Worm (Caenorhabditis elegans) whole organism, L4/young adult: Measurements from ENCODE around the gene B0034.4.

Experiments
- W03F9.2 ChIP-seq: fragments of 150-350 bp; optimal IDR thresholded peaks from 2 replicates; lab custom pipeline; 2014; ENCODE audit warnings: missing biosample characterization, missing genetic modification characterization
- dao-5 ChIP-seq: sonication (generic microtip); optimal IDR thresholded peaks from 2 replicates; lab custom pipeline; 2016; ENCODE audit warnings: missing genotype, missing genetic modification characterization, moderate library complexity, missing compliant biosample characterization
- him-1 ChIP-seq: sonication (generic microtip); optimal IDR thresholded peaks from 2 replicates; lab custom pipeline; 2016; ENCODE audit warnings: missing genotype, missing genetic modification reagents, missing genetic modification characterization, missing compliant biosample characterization

B0034.4 gene

DNA sequence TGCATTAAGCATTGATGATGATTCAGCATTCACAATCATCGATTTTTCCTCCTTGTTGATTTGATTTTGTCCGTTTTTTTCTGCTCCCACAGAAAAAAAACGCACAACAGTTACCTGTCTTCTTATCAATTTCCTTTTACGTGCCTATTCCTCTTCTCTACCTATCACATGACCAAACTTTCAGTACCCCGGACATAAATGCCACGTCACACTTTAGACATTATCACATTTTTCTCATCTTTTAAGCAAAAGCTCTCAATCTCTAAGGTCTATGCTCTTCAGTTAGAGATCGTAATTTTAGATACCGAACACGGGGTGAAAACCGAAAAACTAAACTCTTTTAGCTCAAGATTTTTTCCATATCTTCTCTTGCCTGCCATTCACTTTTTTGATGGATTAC, 33.3 kb downstream of the B0034.4 start:
- TF ChIP-seq him-1 (tag; lab: Kevin White, UChicago) (no peak), dao-5 (tag; lab: Kevin White, UChicago) (no peak), W03F9.2 (tag; lab: Kevin White, UChicago) (no peak)

DNA sequence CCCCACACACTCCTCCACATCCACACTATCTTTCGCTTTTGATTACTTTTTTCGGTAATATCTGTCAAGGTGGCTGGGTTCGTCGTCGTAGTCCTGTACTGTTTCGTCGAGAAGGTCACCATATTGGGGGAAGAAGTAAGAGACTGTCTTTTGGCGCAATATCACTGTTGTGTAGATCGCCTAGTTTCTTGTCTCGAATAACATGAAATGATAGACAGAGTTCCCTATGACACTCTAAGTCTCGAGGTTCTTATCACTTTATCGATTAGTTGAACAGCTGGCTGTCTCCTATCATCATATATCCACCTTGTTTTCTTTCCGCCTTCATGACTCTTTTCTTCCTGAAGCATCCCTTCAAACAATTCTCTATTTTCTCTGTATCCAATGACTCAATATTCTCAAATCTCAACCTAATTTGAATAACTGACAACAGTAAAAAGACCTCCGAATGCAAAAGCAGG, 35.3 kb downstream of the B0034.4 start:
- TF ChIP-seq W03F9.2 (tag; lab: Kevin White, UChicago) (no peak), dao-5 (tag; lab: Kevin White, UChicago) (no peak), him-1 (tag; lab: Kevin White, UChicago) (no peak)

DNA sequence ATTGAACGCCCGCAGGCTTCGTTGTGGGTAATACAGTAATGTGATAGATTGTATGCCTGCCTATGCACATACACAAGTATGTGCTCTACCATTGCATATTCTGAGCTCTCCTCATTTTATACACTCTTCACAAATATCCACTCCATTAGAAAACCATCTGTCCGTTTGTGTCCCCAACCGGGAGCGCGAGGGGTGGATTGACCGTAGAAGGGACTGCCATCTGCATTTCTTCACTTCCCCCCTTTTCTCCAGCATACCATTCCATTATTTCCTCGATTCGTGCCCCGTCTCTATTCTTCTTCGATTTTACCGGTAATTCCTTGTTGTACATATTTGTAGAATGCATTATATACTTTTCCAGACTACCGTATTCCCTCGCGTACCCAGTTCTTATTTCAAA, 36.2 kb downstream of the B0034.4 start:
- TF ChIP-seq W03F9.2 (tag; lab: Kevin White, UChicago) (no peak), him-1 (tag; lab: Kevin White, UChicago) (no peak), dao-5 (tag; lab: Kevin White, UChicago) (no peak)

DNA sequence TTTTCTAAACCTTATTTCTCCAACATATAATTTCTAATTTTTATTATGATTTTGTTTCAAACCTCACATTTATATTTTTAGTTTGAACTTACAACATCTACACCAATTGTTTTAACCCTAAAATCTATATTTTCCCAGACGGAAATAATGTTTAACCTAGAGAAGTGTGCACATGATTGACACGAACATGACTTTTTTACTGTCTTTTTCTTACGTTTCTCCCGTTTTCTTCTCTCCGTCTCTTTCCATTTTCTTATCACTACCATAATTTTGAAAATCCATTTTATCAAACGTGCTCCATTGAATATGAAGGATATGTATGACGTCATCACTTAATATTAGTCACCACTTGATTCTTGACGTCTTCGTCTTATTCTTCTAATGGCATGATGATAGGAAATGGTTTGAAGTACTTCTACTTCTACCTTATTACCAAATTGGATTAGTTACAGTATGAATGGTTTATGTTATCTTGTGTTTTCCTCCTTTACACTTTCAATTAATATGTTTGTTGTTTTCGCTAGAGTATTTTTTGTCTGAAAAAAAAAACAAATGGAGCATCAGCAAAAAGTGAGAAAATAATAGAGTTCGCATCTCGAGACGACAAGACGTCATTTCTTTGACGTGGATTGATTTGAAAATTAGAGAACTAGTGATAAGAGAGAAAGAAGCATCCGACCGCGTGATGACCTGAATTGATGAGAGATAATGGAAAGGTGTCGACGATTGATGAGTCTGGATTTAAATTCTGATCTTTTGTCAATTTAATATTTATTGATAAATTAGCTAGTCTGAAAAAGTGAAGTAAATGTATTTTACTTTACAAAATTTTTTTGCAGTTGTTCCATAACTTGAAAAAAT, 37.2 kb downstream of the B0034.4 start:
- no peak for TF ChIP-seq W03F9.2 (tag; lab: Kevin White, UChicago)
- no peak for TF ChIP-seq dao-5 (tag; lab: Kevin White, UChicago)
- TF ChIP-seq him-1 (tag; lab: Kevin White, UChicago): no peak

DNA sequence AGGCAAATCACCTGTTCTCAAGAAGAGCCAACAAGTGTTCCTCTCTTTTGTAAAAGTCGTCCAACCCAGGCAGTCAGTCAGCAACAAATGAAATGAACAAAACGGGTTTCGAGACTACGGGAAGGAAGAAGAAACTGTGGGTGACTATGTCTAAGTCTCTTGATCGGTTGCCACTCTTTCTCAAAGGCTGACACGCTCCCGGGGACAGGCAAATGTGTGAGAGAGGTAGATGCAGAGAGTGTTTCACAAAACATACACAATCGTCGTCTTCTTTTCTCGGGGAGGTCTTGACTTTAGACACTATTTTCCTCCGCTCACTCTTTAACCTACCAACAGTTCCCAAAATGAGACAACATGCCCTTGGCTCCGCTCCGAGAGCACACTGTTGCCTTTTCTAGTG, 38.2 kb downstream of the B0034.4 start:
- peak; percentile 25 for TF ChIP-seq dao-5 (tag; lab: Kevin White, UChicago)
- no peak for TF ChIP-seq him-1 (tag; lab: Kevin White, UChicago)
- TF ChIP-seq W03F9.2 (tag; lab: Kevin White, UChicago): no peak

DNA sequence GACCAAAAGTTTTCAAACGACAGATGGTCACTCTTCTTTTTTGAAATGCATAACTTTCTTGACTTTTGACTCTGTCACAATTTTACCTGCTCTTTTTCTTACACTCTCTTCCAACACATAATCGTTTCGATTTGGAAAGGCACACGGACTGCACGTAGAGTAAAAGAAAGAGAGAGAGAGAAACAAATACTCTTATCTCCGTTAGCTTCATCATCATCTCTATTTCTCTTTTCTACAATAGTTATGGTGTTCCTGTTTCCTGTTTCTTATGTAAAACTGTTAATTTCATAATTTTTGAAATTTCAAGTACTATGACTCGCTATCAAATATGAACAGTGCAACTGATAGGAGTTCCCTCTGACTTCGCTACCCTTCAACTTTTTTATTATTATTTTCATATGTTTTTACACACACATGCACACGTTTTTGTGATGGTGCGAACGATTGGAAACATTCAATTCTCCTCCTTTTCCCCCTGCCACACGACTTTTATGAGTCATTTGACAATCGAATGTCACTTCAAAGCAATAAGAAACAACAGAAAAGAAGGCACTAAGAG, 39.2 kb downstream of the B0034.4 start:
- TF ChIP-seq W03F9.2 (tag; lab: Kevin White, UChicago) (peak; percentile 55), dao-5 (tag; lab: Kevin White, UChicago) (no peak), him-1 (tag; lab: Kevin White, UChicago) (no peak)

DNA sequence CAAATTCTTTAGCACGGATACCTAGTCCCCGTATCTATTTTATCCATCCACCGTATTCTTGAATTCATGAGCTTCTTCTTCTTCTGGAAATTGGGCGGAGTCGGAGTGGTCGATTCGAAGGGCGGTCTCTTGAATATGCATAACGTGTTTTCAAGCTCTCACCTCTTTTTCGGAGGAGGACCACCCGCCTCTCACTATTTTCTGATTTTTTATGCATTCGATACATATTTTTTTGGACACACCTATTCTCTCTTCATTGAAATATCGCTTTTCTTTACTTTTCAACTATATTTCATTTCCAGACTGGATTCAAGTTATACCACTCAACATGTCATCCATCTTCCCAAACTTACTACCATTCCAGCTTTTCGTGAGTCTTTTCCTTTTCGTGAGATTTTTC, 40.8 kb downstream of the B0034.4 start, which contains the start of gene egl-44:
Gene egl-44, plus strand, starts transcription at position 301 of the 400 bp plus-strand sequence.
- TF ChIP-seq W03F9.2 (tag; lab: Kevin White, UChicago): no peak
- no peak for TF ChIP-seq him-1 (tag; lab: Kevin White, UChicago)
- TF ChIP-seq dao-5 (tag; lab: Kevin White, UChicago): no peak

DNA sequence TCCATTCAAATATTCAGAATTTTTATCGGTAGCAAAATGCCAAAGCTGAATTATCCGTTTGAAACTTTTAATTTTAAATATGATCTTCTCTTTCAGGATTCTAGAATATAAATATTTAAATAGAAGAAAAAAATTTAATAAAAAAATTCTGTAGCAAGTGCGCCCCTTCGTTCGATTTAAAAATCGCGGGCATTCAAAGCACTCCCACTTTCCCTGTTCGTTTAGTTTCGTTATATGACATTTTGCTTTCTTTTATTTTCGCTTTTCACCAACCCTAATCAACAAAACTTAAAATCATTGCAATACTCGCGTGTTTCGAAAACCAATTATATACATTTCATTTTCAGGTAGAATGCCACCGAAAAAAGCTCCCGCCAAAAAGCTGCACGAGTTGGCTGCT, 47.7 kb downstream of the B0034.4 start, which contains the start of gene vrk-1:
Gene vrk-1, plus strand, starts transcription at position 348 of the 400 bp plus-strand sequence.
- no peak for TF ChIP-seq dao-5 (tag; lab: Kevin White, UChicago)
- no peak for TF ChIP-seq him-1 (tag; lab: Kevin White, UChicago)
- no peak for TF ChIP-seq W03F9.2 (tag; lab: Kevin White, UChicago)

DNA sequence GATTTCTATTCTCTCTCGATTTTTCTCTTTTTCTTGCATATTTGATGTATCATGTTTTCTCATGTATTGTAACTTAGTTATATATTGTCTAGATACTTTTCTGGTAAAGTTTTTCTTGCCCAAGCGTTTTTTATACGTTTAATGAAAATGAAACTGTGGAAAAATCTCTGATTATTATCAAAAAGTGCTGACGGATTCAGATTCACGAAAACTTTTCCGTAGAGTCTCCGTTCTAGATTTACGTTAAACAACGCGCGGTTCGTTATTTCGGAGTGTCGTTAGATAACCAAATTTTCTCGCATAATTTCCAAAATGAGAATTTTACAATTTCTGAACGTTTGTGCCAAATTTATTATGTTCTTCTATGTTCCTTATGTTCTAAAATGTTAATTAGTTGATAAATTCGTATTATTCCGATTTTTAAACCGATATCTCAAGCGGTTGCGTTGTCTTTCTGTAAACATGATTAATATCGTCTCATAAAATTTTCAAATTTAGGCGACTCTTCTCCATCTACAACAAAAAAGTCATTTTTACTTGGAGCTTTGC, 51.1 kb downstream of the B0034.4 start, which contains the start of gene ptp-2:
Gene ptp-2, plus strand, starts transcription at position 499 of the 549 bp plus-strand sequence.
- TF ChIP-seq W03F9.2 (tag; lab: Kevin White, UChicago): peak; percentile 36
- TF ChIP-seq him-1 (tag; lab: Kevin White, UChicago): no peak
- TF ChIP-seq dao-5 (tag; lab: Kevin White, UChicago): no peak
